Fruit fly (Drosophila melanogaster) whole organism, prepupa: ENCODE results near the gene CG10041.

Source experiments
- CG10631 ChIP-seq: fragments of 200-800 bp; sonication (Bioruptor generic); optimal IDR thresholded peaks from 2 replicates; lab custom pipeline; 2016; ENCODE audit warnings: missing biosample characterization, missing genetic modification characterization
- CG10669 ChIP-seq: fragments of 200-800 bp; sonication (Bioruptor generic); optimal IDR thresholded peaks from 3 replicates; lab custom pipeline; 2018; ENCODE audit warnings: missing biosample characterization, mild to moderate bottlenecking, missing genetic modification characterization, moderate library complexity
- CG11294 ChIP-seq: fragments of 200-800 bp; sonication (Bioruptor generic); IDR thresholded peaks from 2 replicates; pipeline ENCODE4 v1.3.6; 2022; ENCODE audit warnings: missing biosample characterization, missing genetic modification characterization
- CG11762 ChIP-seq: fragments of 200-800 bp; sonication (Bioruptor generic); optimal IDR thresholded peaks from 3 replicates; lab custom pipeline; 2016; ENCODE audit warnings: missing biosample characterization, missing genetic modification characterization; ENCODE audit not compliant: insufficient read depth
- CG11902 ChIP-seq: fragments of 200-800 bp; sonication (Bioruptor generic); optimal IDR thresholded peaks from 3 replicates; lab custom pipeline; 2016; ENCODE audit warnings: missing biosample characterization, missing genetic modification characterization
- CG1621 ChIP-seq: fragments of 200-800 bp; sonication (Bioruptor generic); optimal IDR thresholded peaks from 3 replicates; lab custom pipeline; 2018; ENCODE audit warnings: missing biosample characterization, mild to moderate bottlenecking, missing genetic modification characterization
- CG16779 ChIP-seq: fragments of 200-800 bp; sonication (Bioruptor generic); optimal IDR thresholded peaks from 3 replicates; lab custom pipeline; 2017; ENCODE audit warnings: missing biosample characterization, mild to moderate bottlenecking, missing genetic modification characterization
- CG31627 ChIP-seq: fragments of 200-800 bp; sonication (Bioruptor generic); optimal IDR thresholded peaks from 3 replicates; lab custom pipeline; 2016; ENCODE audit warnings: missing biosample characterization, missing genetic modification characterization
- CG32006 ChIP-seq: fragments of 200-800 bp; sonication (Bioruptor generic); optimal IDR thresholded peaks from 3 replicates; lab custom pipeline; 2017; ENCODE audit warnings: missing biosample characterization, mild to moderate bottlenecking, missing genetic modification characterization
- CG3919 ChIP-seq: fragments of 200-800 bp; sonication (Bioruptor generic); optimal IDR thresholded peaks from 3 replicates; lab custom pipeline; 2016; ENCODE audit warnings: missing biosample characterization, missing genetic modification characterization
- CG4318 ChIP-seq: fragments of 200-800 bp; sonication (Bioruptor generic); optimal IDR thresholded peaks from 3 replicates; lab custom pipeline; 2017; ENCODE audit warnings: missing biosample characterization, mild to moderate bottlenecking, missing genetic modification characterization
- CG6163 ChIP-seq: fragments of 200-800 bp; sonication (Bioruptor generic); IDR thresholded peaks from 3 replicates; pipeline ENCODE4 v1.3.6; 2022; ENCODE audit warnings: missing biosample characterization, missing genetic modification characterization
- CG6808 ChIP-seq: fragments of 200-800 bp; sonication (Bioruptor generic); optimal IDR thresholded peaks from 3 replicates; lab custom pipeline; 2017; ENCODE audit warnings: missing biosample characterization, missing genetic modification characterization, mild to moderate bottlenecking, moderate library complexity, missing genetic modification reagents
- CG6854 ChIP-seq: fragments of 200-800 bp; sonication (Bioruptor generic); optimal IDR thresholded peaks from 2 replicates; lab custom pipeline; 2017; ENCODE audit warnings: missing biosample characterization, mild to moderate bottlenecking, missing genetic modification characterization
- CG7368 ChIP-seq: fragments of 200-800 bp; sonication (Bioruptor generic); optimal IDR thresholded peaks from 3 replicates; lab custom pipeline; 2016; ENCODE audit warnings: missing biosample characterization, missing genetic modification characterization
- CG8319 ChIP-seq: fragments of 200-800 bp; sonication (Bioruptor generic); optimal IDR thresholded peaks from 3 replicates; lab custom pipeline; 2016; ENCODE audit warnings: missing biosample characterization, missing genetic modification characterization
- CG9139 ChIP-seq: fragments of 200-800 bp; sonication (Bioruptor generic); optimal IDR thresholded peaks from 3 replicates; lab custom pipeline; 2017; ENCODE audit warnings: missing biosample characterization, mild to moderate bottlenecking, missing genetic modification characterization
- Eip78C ChIP-seq: fragments of 200-800 bp; sonication (Bioruptor generic); peaks from one replicate; lab custom pipeline; 2016; ENCODE audit warnings: missing biosample characterization, missing genetic modification characterization
- Eip93F ChIP-seq: fragments of 200-800 bp; sonication (Bioruptor generic); optimal IDR thresholded peaks from 2 replicates; lab custom pipeline; 2016; ENCODE audit warnings: missing biosample characterization, mild to moderate bottlenecking, missing genetic modification characterization
- Ets96B ChIP-seq: fragments of 200-800 bp; optimal IDR thresholded peaks from 2 replicates; lab custom pipeline; 2019; ENCODE audit warnings: missing biosample characterization, mild to moderate bottlenecking, missing genetic modification characterization, moderate library complexity
- Hr38 ChIP-seq: sonication (Bioruptor generic); optimal IDR thresholded peaks from 2 replicates; lab custom pipeline; 2016; ENCODE audit warnings: missing biosample characterization, missing genetic modification characterization
- Hr4 ChIP-seq: fragments of 200-800 bp; sonication (Bioruptor generic); optimal IDR thresholded peaks from 3 replicates; lab custom pipeline; 2016; ENCODE audit warnings: missing biosample characterization, missing genetic modification characterization
- Lpt ChIP-seq: fragments of 200-800 bp; sonication (Bioruptor generic); optimal IDR thresholded peaks from 3 replicates; lab custom pipeline; 2016; ENCODE audit warnings: missing biosample characterization, missing genetic modification characterization
- Met ChIP-seq: fragments of 200-800 bp; sonication (Bioruptor generic); optimal IDR thresholded peaks from 3 replicates; lab custom pipeline; 2016; ENCODE audit warnings: missing biosample characterization, missing genetic modification characterization
- Sox102F ChIP-seq: fragments of 200-800 bp; sonication (Bioruptor generic); optimal IDR thresholded peaks from 2 replicates; lab custom pipeline; 2016; ENCODE audit warnings: missing biosample characterization, mild to moderate bottlenecking, missing genetic modification characterization
- Sox14 ChIP-seq: fragments of 200-800 bp; sonication (Bioruptor generic); optimal IDR thresholded peaks from 3 replicates; lab custom pipeline; 2016; ENCODE audit warnings: missing biosample characterization, missing genetic modification characterization
- Sox15 ChIP-seq: fragments of 200-800 bp; sonication (Bioruptor generic); optimal IDR thresholded peaks from 3 replicates; lab custom pipeline; 2016; ENCODE audit warnings: missing biosample characterization, missing genetic modification characterization
- achi ChIP-seq: fragments of 200-800 bp; sonication (Bioruptor generic); optimal IDR thresholded peaks from 3 replicates; lab custom pipeline; 2016; ENCODE audit warnings: missing biosample characterization, missing genetic modification characterization
- dac ChIP-seq: fragments of 200-800 bp; sonication (Bioruptor generic); optimal IDR thresholded peaks from 2 replicates; lab custom pipeline; 2017; ENCODE audit warnings: missing biosample characterization, mild to moderate bottlenecking, missing genetic modification characterization
- dsx ChIP-seq: fragments of 200-800 bp; optimal IDR thresholded peaks from 3 replicates; lab custom pipeline; 2019; ENCODE audit warnings: missing biosample characterization, mild to moderate bottlenecking, missing genetic modification characterization, moderate library complexity; ENCODE audit not compliant: poor library complexity, severe bottlenecking
- eg ChIP-seq: fragments of 200-800 bp; sonication (Bioruptor generic); IDR thresholded peaks from 3 replicates; pipeline ENCODE4 v1.3.6; 2022; ENCODE audit warnings: missing biosample characterization, missing genetic modification characterization
- fd85E ChIP-seq: fragments of 200-800 bp; sonication (Bioruptor generic); optimal IDR thresholded peaks from 3 replicates; lab custom pipeline; 2016; ENCODE audit warnings: missing biosample characterization, missing genetic modification characterization
- fkh ChIP-seq: fragments of 200-800 bp; sonication (Bioruptor generic); optimal IDR thresholded peaks from 3 replicates; lab custom pipeline; 2017; ENCODE audit warnings: missing biosample characterization, mild to moderate bottlenecking, missing genetic modification characterization, moderate library complexity
- lz ChIP-seq: fragments of 200-800 bp; sonication (Bioruptor generic); optimal IDR thresholded peaks from 3 replicates; lab custom pipeline; 2016; ENCODE audit warnings: missing biosample characterization, missing genetic modification characterization
- salr ChIP-seq, 2 experiments: fragments of 200-800 bp; sonication (Bioruptor generic); optimal IDR thresholded peaks; 3 replicates each; lab custom pipeline; 2016 to 2018; ENCODE audit warnings: missing biosample characterization in 2 of 2, missing genetic modification characterization in 2 of 2, mild to moderate bottlenecking in 1 of 2
- spab ChIP-seq: fragments of 200-800 bp; sonication (Bioruptor generic); optimal IDR thresholded peaks from 2 replicates; lab custom pipeline; 2017; ENCODE audit warnings: missing biosample characterization, mild to moderate bottlenecking, missing genetic modification characterization, missing genetic modification reagents
- ss ChIP-seq, 2 experiments: fragments of 200-800 bp; sonication (Bioruptor generic); optimal IDR thresholded peaks; 2 replicates in 1 of 2; 3 replicates in 1 of 2; lab custom pipeline; 2017 to 2018; ENCODE audit warnings: mild to moderate bottlenecking in 2 of 2, missing biosample characterization in 2 of 2, missing genetic modification characterization in 2 of 2, moderate library complexity in 1 of 2
- svp ChIP-seq: fragments of 200-800 bp; sonication (Bioruptor generic); peaks from one replicate; lab custom pipeline; 2016; ENCODE audit warnings: missing biosample characterization, missing genetic modification characterization
- topi ChIP-seq: fragments of 200-800 bp; sonication (Bioruptor generic); optimal IDR thresholded peaks from 3 replicates; lab custom pipeline; 2016; ENCODE audit warnings: missing biosample characterization, missing genetic modification characterization

CG10041 gene

dm6 chr3R:12385949-12386348 is 34.0 kb upstream of the CG10041 start, which contains the start of gene Sol1 (continued):
- TF ChIP-seq CG7368 (GFP tag; lab: Kevin White, UChicago) (no peak), CG10631 (GFP tag; lab: Kevin White, UChicago) (no peak)
- TF ChIP-seq, all 60 proteins: peak for 0

dm6 chr3R:12384274-12384673 is 32.4 kb upstream of the CG10041 start:
- 0 out of 3 replicates have a peak, but pooled peaks have one; percentile 18 for TF ChIP-seq eg (GFP tag; lab: Robert Waterston, UW)
- no peak for TF ChIP-seq Sox15 (GFP tag; lab: Kevin White, UChicago)
- TF ChIP-seq ss (GFP tag; optimal IDR thresholded peaks at IDR 0.05; lab: Kevin White, UChicago): no peak
- TF ChIP-seq CG32006: no peak
- TF ChIP-seq Sox102F (GFP tag; lab: Kevin White, UChicago): no peak
- no peak for TF ChIP-seq spab (GFP tag; lab: Kevin White, UChicago)
- peak; percentile 24 for TF ChIP-seq Lpt (GFP tag; lab: Kevin White, UChicago)

- TF ChIP-seq fkh (GFP tag; lab: Kevin White, UChicago) (peak; percentile 73), CG8319 (GFP tag; lab: Kevin White, UChicago) (no peak), dsx (GFP tag; lab: Kevin White, UChicago) (no peak), Eip78C (GFP tag; lab: Kevin White, UChicago) (peak; percentile 71), achi (GFP tag; lab: Kevin White, UChicago) (no peak), CG11294 (GFP tag; lab: Robert Waterston, UW) (no peak), CG6854 (no peak)
Observed at dm6 chr3R:12383784-12384183, 31.9 kb upstream of the CG10041 start.

dm6 chr3R:12383036-12383435 is 31.1 kb upstream of the CG10041 start, which contains the start of gene GstD11:
Gene GstD11 (plus strand): TSS chr3R:12383336.
- TF ChIP-seq Hr4 (GFP tag; lab: Kevin White, UChicago) (no peak), Met (GFP tag; lab: Kevin White, UChicago) (no peak), CG4318 (no peak), fd85E (GFP tag; lab: Kevin White, UChicago) (no peak), CG9139 (GFP tag; lab: Kevin White, UChicago) (no peak), salr (GFP tag; optimal IDR thresholded peaks at IDR 0.05; lab: Kevin White, UChicago) (no peak), CG31627 (no peak), Sox102F (GFP tag; lab: Kevin White, UChicago) (no peak), CG10669 (no peak), CG1621 (tag; lab: Kevin White, UChicago) (no peak), lz (GFP tag; lab: Kevin White, UChicago) (no peak), CG11762 (GFP tag; lab: Kevin White, UChicago) (no peak), topi (GFP tag; lab: Kevin White, UChicago) (no peak), CG3919 (no peak), Hr38 (GFP tag; lab: Kevin White, UChicago) (no peak), Lpt (GFP tag; lab: Kevin White, UChicago) (no peak)

dm6 chr3R:12382563-12382962 is 30.7 kb upstream of the CG10041 start, which contains the start of gene CG10035:
Gene CG10035 (minus strand): TSS chr3R:12382691.
- TF ChIP-seq Eip93F (GFP tag; lab: Kevin White, UChicago): no peak
- TF ChIP-seq CG6163 (GFP tag; lab: Robert Waterston, UW): no peak
- TF ChIP-seq dac: no peak
- no peak for TF ChIP-seq Sox14 (GFP tag; lab: Kevin White, UChicago)
- TF ChIP-seq Sox15 (GFP tag; lab: Kevin White, UChicago): no peak
- TF ChIP-seq CG16779 (tag; lab: Kevin White, UChicago): no peak
- no peak for TF ChIP-seq Ets96B (tag; lab: Kevin White, UChicago)
- no peak for TF ChIP-seq dsx (GFP tag; lab: Kevin White, UChicago)
- TF ChIP-seq svp (GFP tag; lab: Kevin White, UChicago): no peak
- TF ChIP-seq CG10631 (GFP tag; lab: Kevin White, UChicago): no peak
- TF ChIP-seq salr (GFP tag; optimal IDR thresholded peaks at IDR 0.05; lab: Kevin White, UChicago): no peak
- no peak for TF ChIP-seq CG6808 (GFP tag; lab: Kevin White, UChicago)
- no peak for TF ChIP-seq CG11902 (GFP tag; lab: Kevin White, UChicago)
